Worm (Caenorhabditis elegans): ENCODE measurements around the gene W07G4.2.

- TF ChIP-seq tab-1 (GFP tag; IDR thresholded peaks at IDR 0.05) = no peak
- no peak for TF ChIP-seq flt-1 (GFP tag; IDR thresholded peaks at IDR 0.05)
- no peak for TF ChIP-seq T22C8.4 (GFP tag; IDR thresholded peaks at IDR 0.05)
- TF ChIP-seq ztf-23 (GFP tag; IDR thresholded peaks at IDR 0.05) = no peak
- no peak for TF ChIP-seq med-1 (GFP tag; optimal IDR thresholded peaks at IDR 0.05; ENCODE audit: insufficient read depth)
- TF ChIP-seq ztf-29 (GFP tag; IDR thresholded peaks at IDR 0.05) = no peak; the same call in 1 of the 2 replicates
Measured at ce11 chrV:13018761-13019160, 17.6 kb downstream of the W07G4.2 start, which contains the start of gene fmi-1.

Measured in whole organism, midembryonic.